Fruit fly (Drosophila melanogaster): Measurements from ENCODE around the gene mtDNA-helicase.

mtDNA-helicase gene

dm6 chr2L:9918020-9918959, 25.0 kb upstream of the mtDNA-helicase start, which contains the start of the genes CG5885 and CG4598 (continued):
- TF ChIP-seq dmrt11E (tag; optimal IDR thresholded peaks at IDR 0.05) (peak; percentile 45), CG16815 (GFP tag; optimal IDR thresholded peaks at IDR 0.05) (peak; percentile 40), vnd (GFP tag; IDR thresholded peaks at IDR 0.05; ENCODE audit: partially characterized antibody) (peak; percentile 72), CG14860 (GFP tag; IDR thresholded peaks at IDR 0.05; ENCODE audit: partially characterized antibody) (peak; percentile 68), CG10462 (GFP tag; optimal IDR thresholded peaks at IDR 0.05) (peak; percentile 57), Dfd (GFP tag; optimal IDR thresholded peaks at IDR 0.05) (no peak), CG1233 (GFP tag; optimal IDR thresholded peaks at IDR 0.05) (peak; percentile 0), lola (GFP tag; optimal IDR thresholded peaks at IDR 0.05) (peak in 1 of 3 experiments; percentile 71), zfh2 (GFP tag; optimal IDR thresholded peaks at IDR 0.05) (peak; percentile 51), grau (tag; optimal IDR thresholded peaks at IDR 0.05) (peak; percentile 75), CG6813 (GFP tag; optimal IDR thresholded peaks at IDR 0.05) (peak; percentile 23), CG15479 (GFP tag; optimal IDR thresholded peaks at IDR 0.05) (no peak), vfl (GFP tag; optimal IDR thresholded peaks at IDR 0.05) (peak; percentile 40), CG4854 (GFP tag; optimal IDR thresholded peaks at IDR 0.05) (no peak), CG17612 (GFP tag; IDR thresholded peaks at IDR 0.05) (no peak), CG16779 (GFP tag; IDR thresholded peaks at IDR 0.05) (0 out of 2 replicates have a peak, but pooled peaks have one; percentile 13), dati (GFP tag; IDR thresholded peaks at IDR 0.05) (no peak), scrt (GFP tag; optimal IDR thresholded peaks at IDR 0.05) (peak; percentile 78), NK7.1 (GFP tag; optimal IDR thresholded peaks at IDR 0.05) (no peak), mam (GFP tag; optimal IDR thresholded peaks at IDR 0.05) (peak; percentile 71), ewg (GFP tag; optimal IDR thresholded peaks at IDR 0.05) (peak; percentile 6), al (GFP tag; IDR thresholded peaks at IDR 0.05) (peak; percentile 53), Dad (GFP tag; optimal IDR thresholded peaks at IDR 0.05) (no peak), yki (optimal IDR thresholded peaks at IDR 0.05) (no peak), CG32772 (GFP tag; IDR thresholded peaks at IDR 0.05) (peak; percentile 28; the same call in 1 of the 2 replicates), dysf (GFP tag; IDR thresholded peaks at IDR 0.05) (peak; percentile 72; the same call in 2 of the 3 replicates), toy (GFP tag; IDR thresholded peaks at IDR 0.05) (no peak), gsb (GFP tag; IDR thresholded peaks at IDR 0.05) (no peak), CG12104 (GFP tag; optimal IDR thresholded peaks at IDR 0.05) (peak; percentile 45), Fer2 (tag; optimal IDR thresholded peaks at IDR 0.05) (peak; percentile 57), MESR4 (GFP tag; optimal IDR thresholded peaks at IDR 0.05) (peak; percentile 97), exex (tag; optimal IDR thresholded peaks at IDR 0.05) (peak; percentile 44), Atf6 (GFP tag; IDR thresholded peaks at IDR 0.05) (peak; percentile 67; the same call in 1 of the 2 replicates), lbe (GFP tag; optimal IDR thresholded peaks at IDR 0.05) (peak; percentile 53), CG7786 (GFP tag; optimal IDR thresholded peaks at IDR 0.05) (peak; percentile 41), CG2116 (GFP tag; optimal IDR thresholded peaks at IDR 0.05) (peak; percentile 90), CG10979 (tag; optimal IDR thresholded peaks at IDR 0.05) (peak; percentile 58), CG11247 (GFP tag; IDR thresholded peaks at IDR 0.05) (no peak; the same call in 1 of the 2 replicates), CG10209 (GFP tag; optimal IDR thresholded peaks at IDR 0.05) (peak; percentile 66), CG14441 (GFP tag; IDR thresholded peaks at IDR 0.05) (no peak), CG6689 (GFP tag; IDR thresholded peaks at IDR 0.05) (peak; percentile 43; the same call in 1 of the 2 replicates), CG7745 (tag; optimal IDR thresholded peaks at IDR 0.05) (no peak), gce (GFP tag; IDR thresholded peaks at IDR 0.05) (no peak), Dp (GFP tag; optimal IDR thresholded peaks at IDR 0.05) (peak; percentile 88), HLH4C (GFP tag; IDR thresholded peaks at IDR 0.05; ENCODE audit: partially characterized antibody) (peak; percentile 82), CG9876 (GFP tag; optimal IDR thresholded peaks at IDR 0.05) (no peak), ro (GFP tag; IDR thresholded peaks at IDR 0.05) (no peak), Hr3 (GFP tag; optimal IDR thresholded peaks at IDR 0.05) (peak; percentile 72)

Measured in whole organism, embryonic.